Fruit fly (Drosophila melanogaster): ENCODE results near the gene CG17294.

DNA sequence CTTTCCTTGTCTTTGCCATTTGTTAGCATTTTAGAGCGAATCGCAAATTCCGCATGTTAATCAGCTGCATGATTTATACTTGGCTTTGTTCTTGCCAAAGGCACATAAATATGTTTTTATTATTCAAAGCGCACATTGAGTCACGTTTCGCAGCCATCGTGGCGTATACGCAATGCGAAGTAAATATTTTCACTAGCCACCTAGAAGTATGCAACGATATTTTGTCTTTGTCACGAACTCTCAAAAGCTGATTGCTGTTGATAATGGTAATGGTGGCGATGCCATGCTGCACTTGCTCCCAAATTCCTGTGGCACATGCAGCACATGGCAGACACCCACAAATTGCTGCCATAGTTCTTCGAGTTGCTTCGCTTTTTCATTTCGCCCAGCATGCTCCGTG is 42.1 kb upstream of the CG17294 start:
- TF ChIP-seq psq (optimal IDR thresholded peaks at IDR 0.05) (no peak), usp (GFP tag; optimal IDR thresholded peaks at IDR 0.05) (no peak), pan (optimal IDR thresholded peaks at IDR 0.05) (no peak), CG8478 (optimal IDR thresholded peaks at IDR 0.05) (no peak), EcR (GFP tag; optimal IDR thresholded peaks at IDR 0.05) (no peak)

All from whole organism.